Fruit fly (Drosophila melanogaster) whole organism, embryonic: ENCODE data around the gene Spase25.

Experiments
- Abd-B ChIP-seq: fragments of 200-800 bp; sonication (Bioruptor generic); optimal IDR thresholded peaks from 2 replicates; lab custom pipeline; 2018; ENCODE audit warnings: missing biosample characterization, mild to moderate bottlenecking, missing genetic modification characterization, moderate library complexity
- B-H2 ChIP-seq: fragments of 200-800 bp; sonication (Bioruptor generic); optimal IDR thresholded peaks from 2 replicates; lab custom pipeline; 2018; ENCODE audit warnings: missing biosample characterization, mild to moderate bottlenecking, missing genetic modification characterization
- CG4424 ChIP-seq: fragments of 200-800 bp; sonication (Bioruptor generic); optimal IDR thresholded peaks from 3 replicates; lab custom pipeline; 2016; ENCODE audit warnings: missing biosample characterization, missing genetic modification characterization
- CG4707 ChIP-seq: fragments of 200-800 bp; sonication (Bioruptor generic); optimal IDR thresholded peaks from 2 replicates; lab custom pipeline; 2018; ENCODE audit warnings: missing biosample characterization, mild to moderate bottlenecking, missing genetic modification characterization, moderate library complexity
- Dfd ChIP-seq, 2 experiments: fragments of >200 bp; optimal IDR thresholded peaks; 2 replicates each; lab custom pipeline; 2017; ENCODE audit warnings: missing biosample characterization in 2 of 2, missing genetic modification characterization in 2 of 2
- HHEX ChIP-seq: fragments of 200-800 bp; sonication (Bioruptor generic); optimal IDR thresholded peaks from 3 replicates; lab custom pipeline; 2017; ENCODE audit warnings: missing biosample characterization, mild to moderate bottlenecking, missing genetic modification characterization, missing genetic modification reagents
- Hr39 ChIP-seq: fragments of >200 bp; optimal IDR thresholded peaks from 2 replicates; lab custom pipeline; 2017
- Jarid2 ChIP-seq: fragments of 200-800 bp; sonication (Bioruptor generic); optimal IDR thresholded peaks from 3 replicates; lab custom pipeline; 2017; ENCODE audit warnings: mild to moderate bottlenecking, missing biosample characterization, missing genetic modification reagents, missing genetic modification characterization
- crol ChIP-seq: fragments of 200-800 bp; sonication (Bioruptor generic); IDR thresholded peaks from 2 replicates; pipeline ENCODE4 v1.3.6; 2022; ENCODE audit warnings: missing biosample characterization, missing genetic modification characterization
- da ChIP-seq: fragments of 200-800 bp; sonication (Bioruptor generic); optimal IDR thresholded peaks from 2 replicates; lab custom pipeline; 2016; ENCODE audit warnings: missing biosample characterization, missing genetic modification characterization
- nerfin-1 ChIP-seq: fragments of 200-800 bp; sonication (Bioruptor generic); optimal IDR thresholded peaks from 3 replicates; lab custom pipeline; 2019; ENCODE audit warnings: missing biosample characterization, mild to moderate bottlenecking, missing genetic modification characterization, moderate library complexity
- stc ChIP-seq: fragments of 200-800 bp; sonication (Bioruptor generic); IDR thresholded peaks from 2 replicates; pipeline ENCODE4 v1.3.6; 2022; ENCODE audit warnings: missing biosample characterization, missing genetic modification characterization

dm6 chrX:11449476-11450119, 35.5 kb upstream of the Spase25 start:
- TF ChIP-seq Jarid2 (GFP tag; lab: Kevin White, UChicago) (peak; percentile 44), crol (GFP tag; lab: Robert Waterston, UW) (peak; percentile 81), Hr39 (lab: Kevin White, UChicago) (no peak), CG4707 (GFP tag; lab: Kevin White, UChicago) (peak; percentile 69), stc (GFP tag; lab: Robert Waterston, UW) (peak; percentile 83), HHEX (peak; percentile 78), B-H2 (GFP tag; lab: Kevin White, UChicago) (peak; percentile 72), CG4424 (peak; percentile 75), Dfd (GFP tag; optimal IDR thresholded peaks at IDR 0.05; lab: Kevin White, UChicago) (no peak), da (GFP tag; lab: Kevin White, UChicago) (peak; percentile 29), nerfin-1 (tag; lab: Kevin White, UChicago) (peak; percentile 70), Abd-B (GFP tag; lab: Kevin White, UChicago) (peak; percentile 76)
